Worm (Caenorhabditis elegans) whole organism, L2 larva: ENCODE data around the gene dhrr-1.

ENCODE experiments used
- ama-1 ChIP-seq: fragments of 150-350 bp; optimal IDR thresholded peaks from 2 replicates; lab custom pipeline; 2018; ENCODE audit warnings: inconsistent platforms
- egl-27 ChIP-seq: sonication (generic microtip); optimal IDR thresholded peaks from 3 replicates; lab custom pipeline; 2017; ENCODE audit warnings: missing biosample characterization, missing genetic modification reagents, missing genetic modification characterization
- lin-39 ChIP-seq: fragments of 150-350 bp; optimal IDR thresholded peaks from 2 replicates; lab custom pipeline; 2014; ENCODE audit warnings: missing biosample characterization, missing genetic modification reagents, missing genetic modification characterization
- lsy-2 ChIP-seq, 2 experiments: fragments of 150-350 bp in 1 of 2; sonication (generic microtip) in 1 of 2; optimal IDR thresholded peaks; 2 replicates each; lab custom pipeline; 2014 to 2017; ENCODE audit warnings: missing biosample characterization in 2 of 2, missing genetic modification characterization in 2 of 2
- nhr-6 ChIP-seq: fragments of 150-350 bp; optimal IDR thresholded peaks from 2 replicates; lab custom pipeline; 2014; ENCODE audit warnings: missing biosample characterization, missing genetic modification characterization
- skn-1 ChIP-seq: sonication (generic microtip); optimal IDR thresholded peaks from 2 replicates; lab custom pipeline; 2017; ENCODE audit warnings: missing biosample characterization, missing genetic modification characterization
- unc-39 ChIP-seq: fragments of 150-350 bp; optimal IDR thresholded peaks from 2 replicates; lab custom pipeline; 2014; ENCODE audit warnings: missing biosample characterization, missing genetic modification characterization
- unc-62 ChIP-seq: fragments of 150-350 bp; optimal IDR thresholded peaks from 2 replicates; lab custom pipeline; 2014; ENCODE audit warnings: missing biosample characterization, missing genetic modification reagents, missing genetic modification characterization
- zag-1 ChIP-seq: fragments of 150-350 bp; optimal IDR thresholded peaks from 2 replicates; lab custom pipeline; 2014; ENCODE audit warnings: missing biosample characterization, missing genetic modification characterization

DNA sequence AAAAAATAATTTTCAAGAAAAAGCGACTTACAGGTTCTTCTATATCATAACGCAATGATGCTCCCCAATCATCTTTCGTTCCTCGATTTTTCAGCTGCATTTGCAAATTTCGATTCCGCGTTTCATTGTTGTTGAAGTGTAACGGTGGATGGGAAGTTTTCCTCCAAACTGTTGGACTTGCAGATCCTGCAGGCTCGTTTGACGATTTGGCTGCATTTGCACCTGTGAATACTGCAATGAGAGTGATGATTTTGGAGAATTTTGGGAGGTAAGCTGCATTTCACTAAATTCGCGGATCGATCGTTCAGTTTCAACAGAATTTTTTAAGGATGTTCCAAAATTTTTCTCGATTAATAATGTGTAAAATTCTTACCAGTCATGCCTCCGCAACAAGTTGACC, 36.4 kb downstream of the dhrr-1 start:
- TF ChIP-seq ama-1 (no peak), unc-62 (no peak), unc-39 (tag; lab: Kevin White, UChicago) (no peak), skn-1 (tag; lab: Kevin White, UChicago) (no peak), nhr-6 (tag; lab: Kevin White, UChicago) (no peak), lsy-2 (tag; optimal IDR thresholded peaks at IDR 0.05; lab: Kevin White, UChicago) (no peak), egl-27 (tag; lab: Kevin White, UChicago) (no peak), zag-1 (tag; lab: Kevin White, UChicago) (no peak), lin-39 (tag; lab: Kevin White, UChicago) (no peak)
